Worm (Caenorhabditis elegans) whole organism, L1 larva: ENCODE results near the gene K05F1.6.

Experiments
- Y116A8C.19 ChIP-seq: sonication (generic microtip); optimal IDR thresholded peaks from 2 replicates; lab custom pipeline; 2016; ENCODE audit warnings: missing compliant biosample characterization, missing genetic modification characterization, borderline replicate concordance
- aha-1 ChIP-seq: fragments of 150-350 bp; optimal IDR thresholded peaks from 2 replicates; lab custom pipeline; 2014; ENCODE audit warnings: missing biosample characterization, missing genetic modification characterization
- alr-1 ChIP-seq: fragments of 200-800 bp; sonication (Bioruptor generic); optimal IDR thresholded peaks from 2 replicates; lab custom pipeline; 2018; ENCODE audit warnings: borderline replicate concordance, mild to moderate bottlenecking, missing genetic modification characterization, missing compliant biosample characterization
- ama-1 ChIP-seq: fragments of 150-350 bp; optimal IDR thresholded peaks from 2 replicates; lab custom pipeline; 2014
- ceh-63 ChIP-seq: fragments of 200-800 bp; sonication (Bioruptor generic); optimal IDR thresholded peaks from 2 replicates; lab custom pipeline; 2018; ENCODE audit warnings: mild to moderate bottlenecking, missing genetic modification characterization, missing compliant biosample characterization
- ceh-8 ChIP-seq: fragments of 200-800 bp; sonication (Bioruptor generic); optimal IDR thresholded peaks from 2 replicates; lab custom pipeline; 2018; ENCODE audit warnings: mild to moderate bottlenecking, missing genetic modification characterization, moderate library complexity, missing compliant biosample characterization
- ces-1 ChIP-seq: fragments of 150-350 bp; optimal IDR thresholded peaks from 2 replicates; lab custom pipeline; 2014; ENCODE audit warnings: missing biosample characterization, missing genetic modification reagents, missing genetic modification characterization
- dsc-1 ChIP-seq: sonication (generic microtip); optimal IDR thresholded peaks from 2 replicates; lab custom pipeline; 2016; ENCODE audit warnings: mild to moderate bottlenecking, missing genetic modification characterization, missing compliant biosample characterization
- efl-1 ChIP-seq, 4 experiments: fragments of 150-350 bp; optimal IDR thresholded peaks in 3 of 4; peaks in 1 of 4; 1 replicate in 1 of 4; 2 replicates in 3 of 4; lab custom pipeline; 2014; ENCODE audit warnings: missing biosample characterization in 2 of 4, missing genetic modification characterization in 2 of 4, missing genetic modification reagents in 2 of 4
- egl-27 ChIP-seq, 2 experiments: fragments of 150-350 bp in 1 of 2; sonication (generic microtip); optimal IDR thresholded peaks; 3 replicates each; lab custom pipeline; 2017 to 2018; ENCODE audit warnings: missing biosample characterization in 2 of 2, missing genetic modification characterization in 2 of 2, missing genetic modification reagents in 2 of 2
- elt-2 ChIP-seq: sonication (generic microtip); optimal IDR thresholded peaks from 2 replicates; lab custom pipeline; 2016; ENCODE audit warnings: missing genetic modification characterization, mild to moderate bottlenecking, inconsistent platforms, missing compliant biosample characterization, missing genetic modification reagents
- ets-5 ChIP-seq: fragments of 200-800 bp; sonication (Bioruptor generic); IDR thresholded peaks from 2 replicates; pipeline ENCODE4 v1.3.6; 2022; ENCODE audit warnings: missing genetic modification characterization, missing compliant biosample characterization
- fkh-8 ChIP-seq: sonication (generic microtip); optimal IDR thresholded peaks from 2 replicates; lab custom pipeline; 2016; ENCODE audit warnings: mild to moderate bottlenecking, missing genetic modification characterization, missing compliant biosample characterization
- fos-1 ChIP-seq: fragments of 150-350 bp; optimal IDR thresholded peaks from 2 replicates; lab custom pipeline; 2014; ENCODE audit warnings: missing biosample characterization, missing genetic modification characterization
- hpl-2 ChIP-seq: fragments of 150-350 bp; optimal IDR thresholded peaks from 2 replicates; lab custom pipeline; 2014; ENCODE audit warnings: missing biosample characterization, missing genetic modification reagents, missing genetic modification characterization
- irx-1 ChIP-seq: sonication (generic microtip); optimal IDR thresholded peaks from 2 replicates; lab custom pipeline; 2016; ENCODE audit warnings: missing genetic modification characterization, missing compliant biosample characterization
- lin-13 ChIP-seq: fragments of 150-350 bp; optimal IDR thresholded peaks from 2 replicates; lab custom pipeline; 2014; ENCODE audit warnings: missing biosample characterization, missing genetic modification reagents, missing genetic modification characterization
- lin-14 ChIP-seq: fragments of 200-800 bp; sonication (Bioruptor generic); optimal IDR thresholded peaks from 2 replicates; lab custom pipeline; 2018; ENCODE audit warnings: mild to moderate bottlenecking, missing genetic modification characterization, moderate library complexity, missing compliant biosample characterization
- lin-15B ChIP-seq: fragments of 150-350 bp; sonication (generic microtip); optimal IDR thresholded peaks from 3 replicates; lab custom pipeline; 2014; ENCODE audit warnings: missing biosample characterization, missing genetic modification characterization
- nhr-12 ChIP-seq: sonication (generic microtip); optimal IDR thresholded peaks from 2 replicates; lab custom pipeline; 2017; ENCODE audit warnings: missing biosample characterization, missing genetic modification characterization
- nhr-47 ChIP-seq: sonication (generic microtip); optimal IDR thresholded peaks from 2 replicates; lab custom pipeline; 2016; ENCODE audit warnings: mild to moderate bottlenecking, missing genetic modification characterization, moderate library complexity, missing compliant biosample characterization
- nhr-71 ChIP-seq: sonication (generic microtip); optimal IDR thresholded peaks from 2 replicates; lab custom pipeline; 2016; ENCODE audit warnings: mild to moderate bottlenecking, missing genetic modification characterization, moderate library complexity, missing compliant biosample characterization
- nhr-77 ChIP-seq: fragments of 150-350 bp; optimal IDR thresholded peaks from 2 replicates; lab custom pipeline; 2014; ENCODE audit warnings: missing biosample characterization, missing genetic modification characterization
- nhr-85 ChIP-seq: sonication (generic microtip); peaks from one replicate; lab custom pipeline; 2016; ENCODE audit warnings: missing genetic modification characterization, inconsistent platforms, missing compliant biosample characterization
- pag-3 ChIP-seq: sonication (generic microtip); optimal IDR thresholded peaks from 2 replicates; lab custom pipeline; 2017; ENCODE audit warnings: missing genetic modification characterization, mild to moderate bottlenecking, missing compliant biosample characterization, antibody characterized with exemption, borderline replicate concordance; ENCODE audit not compliant: insufficient read depth
- rnt-1 ChIP-seq: sonication (generic microtip); optimal IDR thresholded peaks from 2 replicates; lab custom pipeline; 2016; ENCODE audit warnings: mild to moderate bottlenecking, missing genetic modification characterization, moderate library complexity, missing compliant biosample characterization
- skn-1 ChIP-seq: fragments of 150-350 bp; optimal IDR thresholded peaks from 2 replicates; lab custom pipeline; 2014; ENCODE audit warnings: missing biosample characterization, missing genetic modification characterization
- sox-4 ChIP-seq: sonication (generic microtip); optimal IDR thresholded peaks from 2 replicates; lab custom pipeline; 2016; ENCODE audit warnings: missing genetic modification characterization, missing compliant biosample characterization
- sptf-1 ChIP-seq: fragments of 150-350 bp; optimal IDR thresholded peaks from 2 replicates; lab custom pipeline; 2014; ENCODE audit warnings: missing biosample characterization, missing genetic modification characterization
- swsn-7 ChIP-seq: sonication (generic microtip); optimal IDR thresholded peaks from 2 replicates; lab custom pipeline; 2016; ENCODE audit warnings: missing genetic modification characterization, missing compliant biosample characterization
- unc-30 ChIP-seq: sonication (generic microtip); optimal IDR thresholded peaks from 2 replicates; lab custom pipeline; 2017; ENCODE audit warnings: missing biosample characterization, missing genetic modification characterization
- unc-86 ChIP-seq: sonication (generic microtip); optimal IDR thresholded peaks from 2 replicates; lab custom pipeline; 2016; ENCODE audit warnings: missing genetic modification characterization, missing compliant biosample characterization
- unc-98 ChIP-seq: fragments of 200-800 bp; sonication (Bioruptor generic); IDR thresholded peaks from 2 replicates; pipeline ENCODE4 v1.3.6; 2022; ENCODE audit warnings: missing genetic modification characterization, missing compliant biosample characterization
- xbp-1 ChIP-seq: sonication (generic microtip); optimal IDR thresholded peaks from 2 replicates; lab custom pipeline; 2016; ENCODE audit warnings: missing genetic modification characterization, missing compliant biosample characterization
- zip-4 ChIP-seq: fragments of 200-800 bp; sonication (Bioruptor generic); optimal IDR thresholded peaks from 2 replicates; lab custom pipeline; 2018; ENCODE audit warnings: mild to moderate bottlenecking, missing genetic modification characterization, moderate library complexity, missing compliant biosample characterization
- ztf-4 ChIP-seq: fragments of 150-350 bp; optimal IDR thresholded peaks from 2 replicates; lab custom pipeline; 2014; ENCODE audit warnings: missing biosample characterization, missing genetic modification characterization

Gene K05F1.6

DNA sequence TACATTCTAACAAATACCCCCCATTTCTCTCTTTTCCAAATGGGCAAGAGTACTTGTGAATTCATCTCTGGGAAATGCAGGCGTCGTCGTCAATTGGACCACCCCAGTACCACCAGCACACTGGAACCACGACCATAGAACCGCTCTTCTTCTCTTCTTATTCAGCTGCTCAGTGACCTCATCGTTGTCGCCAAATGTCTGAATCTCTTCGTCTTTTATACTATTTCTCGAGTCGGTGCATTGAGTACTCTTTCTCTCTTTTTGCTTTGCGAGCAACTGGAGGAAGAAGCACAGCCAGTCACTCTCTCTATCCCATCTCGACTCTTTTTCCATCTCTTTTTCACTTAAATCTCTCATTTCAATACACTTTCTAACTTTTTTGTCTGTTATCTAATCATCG lies 2.5 kb upstream of the K05F1.6 start (continued):
- peak; percentile 38 for TF ChIP-seq swsn-7
- TF ChIP-seq pag-3 (tag; lab: Kevin White, UChicago): no peak
- TF ChIP-seq aha-1 (tag; lab: Kevin White, UChicago): no peak
- TF ChIP-seq ceh-63 (GFP tag; lab: Kevin White, UChicago): peak; percentile 9
- TF ChIP-seq zip-4: no peak
- TF ChIP-seq nhr-71 (tag; lab: Kevin White, UChicago): peak; percentile 51
- TF ChIP-seq sox-4 (tag; lab: Kevin White, UChicago): no peak
- no peak for TF ChIP-seq unc-98

- TF ChIP-seq sptf-1 (tag; lab: Kevin White, UChicago) (no peak), ces-1 (no peak), Y116A8C.19 (no peak), unc-98 (no peak), nhr-77 (tag; lab: Kevin White, UChicago) (no peak), ets-5 (GFP tag; lab: Robert Waterston, UW) (no peak), nhr-12 (tag; lab: Kevin White, UChicago) (no peak)
Measured at ce11 chrII:5785504-5785903, 3.2 kb downstream of the K05F1.6 start.

- TF ChIP-seq fos-1 (tag; lab: Kevin White, UChicago): no peak
Measured at ce11 chrII:5788815-5789214, 6.5 kb downstream of the K05F1.6 start, which contains the start of gene K05F1.13. Gene K05F1.13 (plus strand): TSS chrII:5789115.

- TF ChIP-seq hpl-2 (GFP tag; lab: Kevin White, UChicago) (no peak), rnt-1 (tag; lab: Kevin White, UChicago) (peak; percentile 36), efl-1 (optimal IDR thresholded peaks at IDR 0.05; lab: Kevin White, UChicago) (no peak), efl-1 (GFP tag; optimal IDR thresholded peaks at IDR 0.05 in 1 of 2; lab: Kevin White, UChicago) (peak in 1 of 2 experiments; percentile 42), pag-3 (tag; lab: Kevin White, UChicago) (peak; percentile 89), nhr-71 (tag; lab: Kevin White, UChicago) (peak; percentile 0), aha-1 (tag; lab: Kevin White, UChicago) (no peak), elt-2 (tag; lab: Kevin White, UChicago) (no peak), swsn-7 (no peak), lin-14 (GFP tag; lab: Kevin White, UChicago) (peak; percentile 58)
Measured at ce11 chrII:5790313-5790773, 8.0 kb downstream of the K05F1.6 start, which contains the start of gene lect-2. Gene lect-2 (plus strand): TSS chrII:5790723.

DNA sequence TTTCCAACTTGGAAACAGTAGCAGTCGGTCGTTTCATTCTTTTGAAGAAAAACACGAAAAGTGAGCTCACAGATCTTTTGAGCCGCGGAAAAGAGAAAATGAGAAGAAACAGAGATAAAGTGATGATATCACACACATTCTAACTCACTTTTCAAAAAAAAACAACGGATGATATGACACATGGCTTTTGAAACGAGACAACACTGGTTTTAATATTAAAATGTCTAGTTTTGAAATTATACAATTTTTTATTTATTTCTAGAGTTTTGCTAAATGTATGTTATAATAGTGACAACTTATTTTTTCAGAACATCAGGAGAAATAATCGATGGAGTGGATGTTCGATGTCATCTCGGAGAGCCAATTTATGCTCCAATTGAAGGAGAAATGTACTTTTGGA lies 10.2 kb downstream of the K05F1.6 start, which contains the start of gene K05F1.14:
TSS of gene K05F1.14 (minus strand) at position 101 of the 400 bp plus-strand sequence.
- TF ChIP-seq nhr-85 (no peak), nhr-12 (tag; lab: Kevin White, UChicago) (no peak), egl-27 (tag; optimal IDR thresholded peaks at IDR 0.05; lab: Kevin White, UChicago) (no peak), alr-1 (no peak)

ce11 chrII:5794195-5794594 lies 11.9 kb downstream of the K05F1.6 start, which contains the start of gene acdh-8:
Gene acdh-8 (plus strand): TSS chrII:5794495.
- TF ChIP-seq xbp-1 (no peak), skn-1 (tag; lab: Kevin White, UChicago) (no peak), fkh-8 (tag; lab: Kevin White, UChicago) (no peak), unc-86 (tag; lab: Kevin White, UChicago) (no peak), irx-1 (tag; lab: Kevin White, UChicago) (no peak), sptf-1 (tag; lab: Kevin White, UChicago) (no peak), ama-1 (no peak), dsc-1 (tag; lab: Kevin White, UChicago) (no peak), nhr-47 (no peak), ceh-8 (no peak), ztf-4 (tag; lab: Kevin White, UChicago) (no peak), unc-30 (tag; lab: Kevin White, UChicago) (no peak), lin-13 (GFP tag; lab: Kevin White, UChicago) (no peak), lin-15B (tag; lab: Kevin White, UChicago) (no peak)
